Fruit fly (Drosophila melanogaster) whole organism: ENCODE measurements around the gene Eogt.

Experiments used
- CG8478 ChIP-seq: fragments of >200 bp; optimal IDR thresholded peaks from 2 replicates; lab custom pipeline; 2018; ENCODE audit warnings: inconsistent platforms
- EcR ChIP-seq, 2 experiments: fragments of >200 bp; optimal IDR thresholded peaks; 2 replicates each; lab custom pipeline; 2017; ENCODE audit warnings: missing biosample characterization in 2 of 2, missing genetic modification characterization in 2 of 2, missing genetic modification reagents in 2 of 2
- pan ChIP-seq: fragments of >200 bp; optimal IDR thresholded peaks from 2 replicates; lab custom pipeline; 2017
- psq ChIP-seq: fragments of >200 bp; optimal IDR thresholded peaks from 2 replicates; lab custom pipeline; 2017
- usp ChIP-seq: fragments of >200 bp; optimal IDR thresholded peaks from 2 replicates; lab custom pipeline; 2017; ENCODE audit warnings: missing biosample characterization, missing genetic modification characterization, mixed read lengths

DNA sequence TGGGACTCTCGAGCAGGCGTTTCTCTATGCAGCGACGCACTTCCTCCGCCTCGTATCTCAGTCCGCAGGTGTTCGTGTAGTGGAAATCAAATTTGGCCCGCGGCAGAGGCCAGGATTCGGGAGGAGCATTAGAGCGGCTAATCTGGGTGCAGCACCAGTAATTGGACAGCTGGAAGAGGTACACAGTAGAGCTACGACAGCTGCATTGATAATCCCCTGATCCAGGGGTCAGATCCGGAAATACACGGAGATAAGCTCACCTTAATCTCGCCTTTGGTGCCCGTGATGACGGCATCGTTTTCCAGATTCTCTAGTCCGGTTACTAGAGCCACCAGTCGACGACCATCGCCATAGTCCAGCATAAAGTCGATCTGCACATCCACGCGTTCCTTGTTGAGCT, 10.5 kb upstream of the Eogt start:
- no peak for TF ChIP-seq CG8478 (lab: Kevin White, UChicago)
- no peak for TF ChIP-seq usp (GFP tag; lab: Kevin White, UChicago)
- TF ChIP-seq EcR (GFP tag; optimal IDR thresholded peaks at IDR 0.05; lab: Kevin White, UChicago) = no peak
- TF ChIP-seq psq (lab: Kevin White, UChicago) = no peak
- TF ChIP-seq pan (lab: Kevin White, UChicago) = no peak
